Fruit fly (Drosophila melanogaster) whole organism, embryonic: ENCODE results near the gene Muc4B.
A peak's percentile ranks its signal among the peaks of the same experiment; 100 is the strongest.

Experiments used
- Aef1 ChIP-seq: fragments of 200-800 bp; sonication (Bioruptor generic); IDR thresholded peaks from 3 replicates; pipeline ENCODE4 v1.3.6; 2022; ENCODE audit warnings: missing biosample characterization, missing genetic modification characterization
- Antp ChIP-seq: fragments of 200-800 bp; sonication (Bioruptor generic); optimal IDR thresholded peaks from 3 replicates; lab custom pipeline; 2016; ENCODE audit warnings: missing biosample characterization, missing genetic modification characterization
- Atf6 ChIP-seq: fragments of 200-800 bp; sonication (Bioruptor generic); IDR thresholded peaks from 2 replicates; pipeline ENCODE4 v1.3.6; 2022; ENCODE audit warnings: missing biosample characterization, missing genetic modification characterization
- Awh ChIP-seq: fragments of 200-800 bp; sonication (Bioruptor generic); IDR thresholded peaks from 2 replicates; pipeline ENCODE4, ENCODE4 v1.3.6; 2022; ENCODE audit warnings: missing biosample characterization, missing genetic modification characterization
- Bdp1 ChIP-seq: fragments of 200-800 bp; sonication (Bioruptor generic); optimal IDR thresholded peaks from 3 replicates; lab custom pipeline; 2016; ENCODE audit warnings: missing biosample characterization, missing genetic modification characterization
- Bteb2 ChIP-seq: fragments of 200-800 bp; sonication (Bioruptor generic); optimal IDR thresholded peaks from 2 replicates; lab custom pipeline; 2016; ENCODE audit warnings: missing biosample characterization, missing genetic modification characterization
- CG10274 ChIP-seq: fragments of 200-800 bp; sonication (Bioruptor generic); optimal IDR thresholded peaks from 3 replicates; lab custom pipeline; 2017; ENCODE audit warnings: missing biosample characterization, mild to moderate bottlenecking, missing genetic modification characterization
- CG11504 ChIP-seq: fragments of 200-800 bp; sonication (Bioruptor generic); optimal IDR thresholded peaks from 3 replicates; lab custom pipeline; 2019; ENCODE audit warnings: missing biosample characterization, mild to moderate bottlenecking, missing genetic modification characterization, moderate library complexity
- CG12219 ChIP-seq: fragments of 200-800 bp; sonication (Bioruptor generic); optimal IDR thresholded peaks from 3 replicates; lab custom pipeline; 2018; ENCODE audit warnings: missing biosample characterization, mild to moderate bottlenecking, missing genetic modification characterization
- CG12942 ChIP-seq: fragments of 200-800 bp; sonication (Bioruptor generic); optimal IDR thresholded peaks from 3 replicates; lab custom pipeline; 2016; ENCODE audit warnings: missing biosample characterization, missing genetic modification characterization
- CG1602 ChIP-seq: fragments of 200-800 bp; sonication (Bioruptor generic); optimal IDR thresholded peaks from 3 replicates; lab custom pipeline; 2016; ENCODE audit warnings: missing biosample characterization, missing genetic modification characterization
- CG16815 ChIP-seq: fragments of 200-800 bp; sonication (Bioruptor generic); optimal IDR thresholded peaks from 3 replicates; lab custom pipeline; 2017; ENCODE audit warnings: missing biosample characterization, mild to moderate bottlenecking, missing genetic modification characterization
- CG17612 ChIP-seq: fragments of 200-800 bp; sonication (Bioruptor generic); IDR thresholded peaks from 2 replicates; pipeline ENCODE4 v1.3.6; 2022; ENCODE audit warnings: missing biosample characterization, missing genetic modification characterization
- CG18011 ChIP-seq: fragments of 200-800 bp; sonication (Bioruptor generic); optimal IDR thresholded peaks from 2 replicates; lab custom pipeline; 2017; ENCODE audit warnings: missing biosample characterization, missing genetic modification characterization, mild to moderate bottlenecking, moderate library complexity, missing genotype
- CG2120 ChIP-seq: fragments of 200-800 bp; sonication (Bioruptor generic); optimal IDR thresholded peaks from 3 replicates; lab custom pipeline; 2016; ENCODE audit warnings: missing biosample characterization, missing genetic modification characterization
- CG30431 ChIP-seq: fragments of 200-800 bp; sonication (Bioruptor generic); optimal IDR thresholded peaks from 2 replicates; lab custom pipeline; 2017; ENCODE audit warnings: missing biosample characterization, missing genetic modification characterization
- CG32767 ChIP-seq: fragments of 200-800 bp; sonication (Bioruptor generic); IDR thresholded peaks from 2 replicates; pipeline ENCODE4 v1.3.6; 2022; ENCODE audit warnings: missing biosample characterization, missing genetic modification characterization
- CG34224 ChIP-seq: fragments of 200-800 bp; sonication (Bioruptor generic); IDR thresholded peaks from 3 replicates; pipeline ENCODE4 v1.3.6; 2022; ENCODE audit warnings: missing biosample characterization, missing genetic modification characterization; ENCODE audit not compliant: partially characterized antibody
- CG4854 ChIP-seq: fragments of 200-800 bp; sonication (Bioruptor generic); optimal IDR thresholded peaks from 2 replicates; lab custom pipeline; 2016; ENCODE audit warnings: missing biosample characterization, missing genetic modification characterization, inconsistent platforms
- CG5245 ChIP-seq: fragments of 200-800 bp; sonication (Bioruptor generic); optimal IDR thresholded peaks from 3 replicates; lab custom pipeline; 2016; ENCODE audit warnings: missing biosample characterization, missing genetic modification characterization
- CG6683 ChIP-seq: fragments of 200-800 bp; sonication (Bioruptor generic); optimal IDR thresholded peaks from 2 replicates; lab custom pipeline; 2017; ENCODE audit warnings: missing biosample characterization, mild to moderate bottlenecking, missing genetic modification characterization, missing genetic modification reagents
- CG7928 ChIP-seq: fragments of 200-800 bp; sonication (Bioruptor generic); optimal IDR thresholded peaks from 2 replicates; lab custom pipeline; 2017; ENCODE audit warnings: missing biosample characterization, mild to moderate bottlenecking, missing genetic modification characterization
- CG8281 ChIP-seq: fragments of 200-800 bp; sonication (Bioruptor generic); optimal IDR thresholded peaks from 2 replicates; lab custom pipeline; 2018; ENCODE audit warnings: missing biosample characterization, mild to moderate bottlenecking, missing genetic modification characterization, moderate library complexity
- CG8359 ChIP-seq: fragments of 200-800 bp; sonication (Bioruptor generic); optimal IDR thresholded peaks from 2 replicates; lab custom pipeline; 2017; ENCODE audit warnings: missing biosample characterization, mild to moderate bottlenecking, missing genetic modification characterization, borderline replicate concordance
- CG8944 ChIP-seq: fragments of 200-800 bp; sonication (Bioruptor generic); optimal IDR thresholded peaks from 3 replicates; lab custom pipeline; 2016; ENCODE audit warnings: missing biosample characterization, missing genetic modification characterization
- CG9609 ChIP-seq: fragments of 200-800 bp; sonication (Bioruptor generic); optimal IDR thresholded peaks from 3 replicates; lab custom pipeline; 2016; ENCODE audit warnings: missing biosample characterization, missing genetic modification characterization
- CG9797 ChIP-seq: fragments of 200-800 bp; sonication (Bioruptor generic); optimal IDR thresholded peaks from 3 replicates; lab custom pipeline; 2018; ENCODE audit warnings: missing biosample characterization, mild to moderate bottlenecking, missing genetic modification characterization
- HLH3B ChIP-seq: fragments of 200-800 bp; sonication (Bioruptor generic); IDR thresholded peaks from 2 replicates; pipeline ENCODE4 v1.3.6; 2022; ENCODE audit warnings: missing biosample characterization, missing genetic modification characterization
- HLH4C ChIP-seq: fragments of 200-800 bp; sonication (Bioruptor generic); IDR thresholded peaks from 3 replicates; pipeline ENCODE4 v1.3.6; 2022; ENCODE audit warnings: missing biosample characterization, missing genetic modification characterization; ENCODE audit not compliant: partially characterized antibody
- Hey ChIP-seq: fragments of 200-800 bp; sonication (Bioruptor generic); optimal IDR thresholded peaks from 3 replicates; lab custom pipeline; 2018; ENCODE audit warnings: missing biosample characterization, mild to moderate bottlenecking, missing genetic modification characterization
- MBD-R2 ChIP-seq: fragments of 200-800 bp; sonication (Bioruptor generic); IDR thresholded peaks from 2 replicates; pipeline ENCODE4 v1.3.6; 2022; ENCODE audit warnings: missing biosample characterization, missing genetic modification characterization
- NC2α ChIP-seq: fragments of 200-800 bp; sonication (Bioruptor generic); optimal IDR thresholded peaks from 2 replicates; lab custom pipeline; 2016; ENCODE audit warnings: missing biosample characterization, missing genetic modification characterization
- NC2β ChIP-seq: fragments of 200-800 bp; sonication (Bioruptor generic); optimal IDR thresholded peaks from 2 replicates; lab custom pipeline; 2016; ENCODE audit warnings: missing biosample characterization, missing genetic modification characterization
- Opbp ChIP-seq: fragments of 200-800 bp; sonication (Bioruptor generic); IDR thresholded peaks from 3 replicates; pipeline ENCODE4 v1.3.6; 2022; ENCODE audit warnings: missing biosample characterization, missing genetic modification characterization; ENCODE audit not compliant: partially characterized antibody
- Optix ChIP-seq: fragments of 200-800 bp; sonication (Bioruptor generic); IDR thresholded peaks from 3 replicates; pipeline ENCODE4 v1.3.6; 2022; ENCODE audit warnings: missing biosample characterization, missing genetic modification characterization
- al ChIP-seq: fragments of 200-800 bp; sonication (Bioruptor generic); IDR thresholded peaks from 2 replicates; pipeline ENCODE4 v1.3.6; 2022; ENCODE audit warnings: missing biosample characterization, missing genetic modification characterization
- bcd ChIP-seq: fragments of 200-800 bp; sonication (Bioruptor generic); optimal IDR thresholded peaks from 2 replicates; lab custom pipeline; 2017; ENCODE audit warnings: missing biosample characterization, mild to moderate bottlenecking, missing genetic modification characterization
- croc ChIP-seq: fragments of 200-800 bp; sonication (Bioruptor generic); conservative IDR thresholded peaks from 3 replicates; pipeline ENCODE4 v1.3.6; 2022; ENCODE audit warnings: missing biosample characterization, missing genetic modification characterization
- dan ChIP-seq: fragments of 200-800 bp; sonication (Bioruptor generic); IDR thresholded peaks from 2 replicates; pipeline ENCODE4 v1.3.6; 2022; ENCODE audit warnings: missing biosample characterization, missing genetic modification characterization
- dmrt11E ChIP-seq: fragments of 200-800 bp; sonication (Bioruptor generic); optimal IDR thresholded peaks from 3 replicates; lab custom pipeline; 2018; ENCODE audit warnings: missing biosample characterization, mild to moderate bottlenecking, missing genetic modification characterization, moderate library complexity
- gfzf ChIP-seq: fragments of 200-800 bp; sonication (Bioruptor generic); optimal IDR thresholded peaks from 2 replicates; lab custom pipeline; 2016; ENCODE audit warnings: missing biosample characterization, mild to moderate bottlenecking, missing genetic modification characterization, moderate library complexity
- inv ChIP-seq: fragments of 200-800 bp; sonication (Bioruptor generic); IDR thresholded peaks from 2 replicates; pipeline ENCODE4 v1.3.6; 2022; ENCODE audit warnings: missing biosample characterization, missing genetic modification characterization; ENCODE audit not compliant: partially characterized antibody
- jumu ChIP-seq: fragments of 200-800 bp; sonication (Bioruptor generic); optimal IDR thresholded peaks from 3 replicates; lab custom pipeline; 2016; ENCODE audit warnings: missing biosample characterization, missing genetic modification characterization
- mld ChIP-seq: fragments of 200-800 bp; sonication (Bioruptor generic); IDR thresholded peaks from 3 replicates; pipeline ENCODE4 v1.3.6; 2022; ENCODE audit warnings: missing biosample characterization, missing genetic modification characterization; ENCODE audit not compliant: partially characterized antibody
- p53 ChIP-seq: fragments of 200-800 bp; sonication (Bioruptor generic); optimal IDR thresholded peaks from 2 replicates; lab custom pipeline; 2016; ENCODE audit warnings: missing biosample characterization, missing genetic modification characterization
- ro ChIP-seq: fragments of 200-800 bp; sonication (Bioruptor generic); IDR thresholded peaks from 2 replicates; pipeline ENCODE4 v1.3.6; 2022; ENCODE audit warnings: missing biosample characterization, missing genetic modification characterization
- run ChIP-seq: fragments of 200-800 bp; sonication (Bioruptor generic); optimal IDR thresholded peaks from 3 replicates; lab custom pipeline; 2018; ENCODE audit warnings: missing biosample characterization, mild to moderate bottlenecking, missing genetic modification characterization
- slbo ChIP-seq: fragments of 200-800 bp; sonication (Bioruptor generic); IDR thresholded peaks from 2 replicates; pipeline ENCODE4 v1.3.6; 2022; ENCODE audit warnings: missing biosample characterization, missing genetic modification characterization
- tx ChIP-seq: fragments of 200-800 bp; sonication (Bioruptor generic); optimal IDR thresholded peaks from 2 replicates; lab custom pipeline; 2016; ENCODE audit warnings: missing biosample characterization, missing genetic modification characterization

Muc4B gene

dm6 chrX:4205346-4206178 lies 40.4 kb downstream of the Muc4B start, which contains the start of gene Fas2 (continued):
- TF ChIP-seq CG34224 (GFP tag; lab: Robert Waterston, UW): no peak
- no peak for TF ChIP-seq jumu (GFP tag; lab: Kevin White, UChicago)
- TF ChIP-seq mld (GFP tag; lab: Robert Waterston, UW): no peak
- TF ChIP-seq CG7928: peak; percentile 30
- TF ChIP-seq tx (GFP tag; lab: Kevin White, UChicago): no peak
- TF ChIP-seq CG12219 (GFP tag; lab: Kevin White, UChicago): peak; percentile 11
- TF ChIP-seq Aef1 (GFP tag; lab: Robert Waterston, UW): no peak
- no peak for TF ChIP-seq p53 (GFP tag; lab: Kevin White, UChicago)
- no peak for TF ChIP-seq dmrt11E
- no peak for TF ChIP-seq CG16815
- TF ChIP-seq CG32767 (GFP tag; lab: Robert Waterston, UW): no peak
- 0 out of 2 replicates have a peak, but pooled peaks have one; percentile 14 for TF ChIP-seq HLH3B (GFP tag; lab: Robert Waterston, UW)
- TF ChIP-seq Atf6 (GFP tag; lab: Robert Waterston, UW): peak; percentile 52
- no peak for TF ChIP-seq CG8944 (GFP tag; lab: Kevin White, UChicago)
- no peak for TF ChIP-seq NC2α (GFP tag; lab: Kevin White, UChicago)
- TF ChIP-seq inv (GFP tag; lab: Robert Waterston, UW): no peak
- peak; percentile 46; the same call in 1 of the 2 replicates for TF ChIP-seq al (GFP tag; lab: Robert Waterston, UW)
- no peak for TF ChIP-seq dan
- peak; percentile 17 for TF ChIP-seq Bdp1 (GFP tag; lab: Kevin White, UChicago)
- peak; percentile 37 for TF ChIP-seq Antp (GFP tag; lab: Kevin White, UChicago)
- no peak for TF ChIP-seq CG12942 (GFP tag; lab: Kevin White, UChicago)
- TF ChIP-seq CG10274 (GFP tag; lab: Kevin White, UChicago): peak; percentile 21
- no peak for TF ChIP-seq CG17612
- peak; percentile 10 for TF ChIP-seq run (tag; lab: Kevin White, UChicago)
- peak; percentile 19; the same call in 1 of the 2 replicates for TF ChIP-seq MBD-R2 (GFP tag; lab: Robert Waterston, UW)
- no peak for TF ChIP-seq Hey (tag; lab: Kevin White, UChicago)
- no peak for TF ChIP-seq CG9609 (GFP tag; lab: Kevin White, UChicago)
- peak; percentile 17 for TF ChIP-seq CG2120 (GFP tag; lab: Kevin White, UChicago)
- 0 out of 3 replicates have a peak, but pooled peaks have one; percentile 38 for TF ChIP-seq Optix
- TF ChIP-seq CG4854: peak; percentile 16
- no peak for TF ChIP-seq Awh
- TF ChIP-seq croc (GFP tag; lab: Robert Waterston, UW): no peak
- TF ChIP-seq CG5245 (GFP tag; lab: Kevin White, UChicago): peak; percentile 37
- TF ChIP-seq CG11504 (tag; lab: Kevin White, UChicago): peak; percentile 100
- TF ChIP-seq gfzf (GFP tag; lab: Kevin White, UChicago): peak; percentile 6
- peak; percentile 9 for TF ChIP-seq CG6683 (GFP tag; lab: Kevin White, UChicago)
- TF ChIP-seq CG30431 (GFP tag; lab: Kevin White, UChicago): no peak
- TF ChIP-seq ro (GFP tag; lab: Robert Waterston, UW): no peak
- no peak for TF ChIP-seq CG8281 (tag; lab: Kevin White, UChicago)
- peak; percentile 23 for TF ChIP-seq bcd (GFP tag; lab: Kevin White, UChicago)
- TF ChIP-seq HLH4C (GFP tag; lab: Robert Waterston, UW): peak; percentile 43; the same call in 1 of the 3 replicates
- TF ChIP-seq CG1602 (GFP tag; lab: Kevin White, UChicago): peak; percentile 23
- TF ChIP-seq slbo (GFP tag; lab: Robert Waterston, UW): peak; percentile 66
- no peak for TF ChIP-seq Bteb2 (GFP tag; lab: Kevin White, UChicago)
- no peak for TF ChIP-seq NC2β
- TF ChIP-seq CG18011 (GFP tag; lab: Kevin White, UChicago): no peak
- TF ChIP-seq CG8359 (GFP tag; lab: Kevin White, UChicago): no peak
- peak; percentile 69 for TF ChIP-seq Opbp (GFP tag; lab: Robert Waterston, UW)
- TF ChIP-seq CG9797 (GFP tag; lab: Kevin White, UChicago): no peak
